Worm (Caenorhabditis elegans): ENCODE measurements around the gene F46F5.10.

ce11 chrII:786938-787337 is 36.7 kb upstream of the F46F5.10 start, which contains the start of gene F46F5.16:
- TF ChIP-seq nhr-6 (tag; optimal IDR thresholded peaks at IDR 0.05) (no peak), unc-39 (tag; optimal IDR thresholded peaks at IDR 0.05) (no peak), mdl-1 (tag; optimal IDR thresholded peaks at IDR 0.05) (no peak), skn-1 (tag; optimal IDR thresholded peaks at IDR 0.05) (no peak), zag-1 (tag; optimal IDR thresholded peaks at IDR 0.05) (no peak), lin-39 (tag; optimal IDR thresholded peaks at IDR 0.05) (no peak), blmp-1 (tag; optimal IDR thresholded peaks at IDR 0.05; ENCODE audit: insufficient read depth) (no peak), R02D3.7 (tag; optimal IDR thresholded peaks at IDR 0.05) (no peak), nhr-25 (tag; optimal IDR thresholded peaks at IDR 0.05) (no peak), snpc-4 (tag; optimal IDR thresholded peaks at IDR 0.05) (no peak), lin-11 (tag; optimal IDR thresholded peaks at IDR 0.05) (no peak), ztf-11 (tag; optimal IDR thresholded peaks at IDR 0.05) (no peak), elt-3 (tag; optimal IDR thresholded peaks at IDR 0.05) (no peak)

All from whole organism, L2 larva.